Fruit fly (Drosophila melanogaster): ENCODE results near the gene Sema1a.

Sema1a gene

DNA sequence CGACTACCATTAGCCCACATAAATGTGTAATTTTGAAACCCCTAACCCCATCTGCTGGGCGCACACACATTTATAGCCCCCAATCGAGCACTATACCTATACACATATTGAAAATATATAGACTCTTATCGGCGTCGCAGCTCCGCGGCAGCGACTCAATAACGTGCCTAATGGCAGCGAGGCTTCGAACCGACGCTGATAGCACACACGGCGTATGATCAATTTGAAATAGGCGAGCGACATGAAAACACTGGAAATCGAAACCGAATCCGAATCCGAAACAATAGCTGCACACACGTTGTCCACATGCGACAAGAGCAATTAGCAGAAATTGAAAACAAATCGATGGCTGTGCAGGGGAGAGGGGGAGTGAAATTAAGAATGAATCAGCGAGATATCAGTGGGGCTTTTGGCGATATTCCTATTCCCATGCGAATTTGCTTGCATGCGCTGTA lies 152.3 kb downstream of the Sema1a start:
- TF ChIP-seq CG10543 (GFP tag; optimal IDR thresholded peaks at IDR 0.05) (peak; percentile 87), CG14710 (tag; optimal IDR thresholded peaks at IDR 0.05) (no peak), CG8924 (tag; optimal IDR thresholded peaks at IDR 0.05) (no peak), sisA (GFP tag; IDR thresholded peaks at IDR 0.05) (no peak), MTF-1 (GFP tag; optimal IDR thresholded peaks at IDR 0.05; ENCODE audit: borderline replicate concordance) (peak; percentile 12), CG15514 (GFP tag; optimal IDR thresholded peaks at IDR 0.05) (peak; percentile 42), Side (GFP tag; optimal IDR thresholded peaks at IDR 0.05) (peak; percentile 13), chm (GFP tag; IDR thresholded peaks at IDR 0.05) (peak; percentile 63; the same call in 1 of the 2 replicates), ci (GFP tag; IDR thresholded peaks at IDR 0.05) (peak; percentile 66; the same call in 2 of the 3 replicates), CG3847 (GFP tag; IDR thresholded peaks at IDR 0.05) (0 out of 2 replicates have a peak, but pooled peaks have one; percentile 23), phol (tag; optimal IDR thresholded peaks at IDR 0.05) (no peak), CG31224 (GFP tag; IDR thresholded peaks at IDR 0.05) (0 out of 2 replicates have a peak, but pooled peaks have one; percentile 13), abd-A (tag; optimal IDR thresholded peaks at IDR 0.05) (peak; percentile 60), CG32772 (GFP tag; IDR thresholded peaks at IDR 0.05) (0 out of 2 replicates have a peak, but pooled peaks have one; percentile 13), bbx (GFP tag; IDR thresholded peaks at IDR 0.05; ENCODE audit: partially characterized antibody) (no peak), Atf-2 (GFP tag; optimal IDR thresholded peaks at IDR 0.05) (no peak), Dll (GFP tag; IDR thresholded peaks at IDR 0.05; ENCODE audit: partially characterized antibody) (no peak), ems (GFP tag; optimal IDR thresholded peaks at IDR 0.05) (no peak), sug (tag; optimal IDR thresholded peaks at IDR 0.05) (peak; percentile 97), gro (GFP tag; optimal IDR thresholded peaks at IDR 0.05) (peak; percentile 70), CG42726 (GFP tag; IDR thresholded peaks at IDR 0.05; ENCODE audit: partially characterized antibody) (no peak), B-H2 (GFP tag; optimal IDR thresholded peaks at IDR 0.05) (peak; percentile 12), CG12219 (GFP tag; optimal IDR thresholded peaks at IDR 0.05) (peak; percentile 43), bsh (GFP tag; optimal IDR thresholded peaks at IDR 0.05) (peak in 1 of 2 experiments; percentile 17), CG7372 (GFP tag; IDR thresholded peaks at IDR 0.05) (peak; percentile 63; the same call in 1 of the 2 replicates), onecut (GFP tag; IDR thresholded peaks at IDR 0.05) (no peak), BEAF-32 (GFP tag; optimal IDR thresholded peaks at IDR 0.05) (no peak), CG18599 (GFP tag; optimal IDR thresholded peaks at IDR 0.05) (peak; percentile 45), Ets97D (GFP tag; optimal IDR thresholded peaks at IDR 0.05) (no peak), Rfx (GFP tag; IDR thresholded peaks at IDR 0.05) (peak; percentile 41; the same call in 1 of the 2 replicates), Pdp1 (GFP tag; optimal IDR thresholded peaks at IDR 0.05) (peak in 1 of 2 experiments; percentile 34), CG13296 (GFP tag; optimal IDR thresholded peaks at IDR 0.05) (peak; percentile 58), Sry-δ (GFP tag; optimal IDR thresholded peaks at IDR 0.05) (no peak), Mrtf (GFP tag; IDR thresholded peaks at IDR 0.05) (no peak), CG14014 (GFP tag; IDR thresholded peaks at IDR 0.05) (no peak), exex (tag; optimal IDR thresholded peaks at IDR 0.05) (peak; percentile 98), GATAe (GFP tag; conservative IDR thresholded peaks at IDR 0.05) (peak; percentile 43), eve (GFP tag; optimal IDR thresholded peaks at IDR 0.05) (no peak), CG8290 (GFP tag; optimal IDR thresholded peaks at IDR 0.05) (no peak), CG8290 (tag; optimal IDR thresholded peaks at IDR 0.05) (peak in 1 of 2 experiments; percentile 37), Hr78 (GFP tag; optimal IDR thresholded peaks at IDR 0.05) (peak in 1 of 2 experiments; percentile 3), btn (GFP tag; optimal IDR thresholded peaks at IDR 0.05) (no peak), knrl (GFP tag; IDR thresholded peaks at IDR 0.05; ENCODE audit: partially characterized antibody) (no peak), CG6683 (GFP tag; optimal IDR thresholded peaks at IDR 0.05) (no peak), CG8359 (GFP tag; optimal IDR thresholded peaks at IDR 0.05; ENCODE audit: borderline replicate concordance) (peak; percentile 23), Oli (tag; optimal IDR thresholded peaks at IDR 0.05) (no peak), schlank (tag; optimal IDR thresholded peaks at IDR 0.05) (peak; percentile 34), CG7839 (tag; optimal IDR thresholded peaks at IDR 0.05) (peak; percentile 7), CG13894 (tag; optimal IDR thresholded peaks at IDR 0.05) (peak; percentile 91)

Data from whole organism, embryonic.